Fruit fly (Drosophila melanogaster) whole organism, larva: ENCODE measurements around the gene CG31109.

Experiments
- noc ChIP-seq: fragments of 200-800 bp; sonication (Bioruptor generic); optimal IDR thresholded peaks from 3 replicates; lab custom pipeline; 2019; ENCODE audit warnings: missing biosample characterization, mild to moderate bottlenecking, missing genetic modification characterization, moderate library complexity

Gene CG31109

DNA sequence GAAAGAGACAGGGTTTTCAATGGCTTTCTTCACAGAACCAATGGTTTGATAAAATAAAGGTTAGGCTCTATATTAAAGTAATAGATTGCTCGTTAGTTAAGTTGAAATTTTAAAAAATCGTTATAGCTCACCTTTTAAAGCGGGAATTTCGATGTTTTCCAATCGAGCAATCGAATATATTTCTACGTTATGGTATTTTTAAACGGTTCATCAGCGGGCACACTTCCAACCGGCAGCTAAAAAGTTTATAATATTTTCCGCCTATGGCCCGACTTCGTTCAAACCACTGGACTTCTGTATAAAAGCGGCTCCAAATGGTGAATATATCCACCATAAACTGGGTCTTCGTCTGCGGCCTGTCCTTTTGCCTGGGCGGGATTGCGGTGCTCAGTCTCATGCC, 31.4 kb downstream of the CG31109 start, which contains the start of gene beta4GalT7:
Gene beta4GalT7 (plus strand): TSS at position 201 of the 400 bp plus-strand sequence.
- TF ChIP-seq noc: no peak

DNA sequence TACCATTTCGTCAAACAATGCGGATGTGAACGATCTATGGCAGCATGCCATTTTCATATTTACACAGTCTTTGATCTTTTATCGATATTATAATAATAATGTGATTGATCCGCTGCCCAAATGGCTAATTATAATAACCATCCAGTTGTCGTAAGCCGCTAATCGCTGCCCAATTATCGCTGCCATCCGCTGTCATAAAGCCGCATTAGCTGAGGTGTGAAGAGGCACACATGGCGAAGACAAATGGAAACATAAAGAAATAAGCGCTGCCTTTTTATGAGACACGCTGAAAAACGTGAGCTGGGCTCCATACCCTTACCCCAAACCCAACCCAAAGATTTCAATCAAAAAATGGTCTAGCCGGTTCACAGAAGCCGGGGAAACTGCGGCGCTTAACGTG, 42.4 kb downstream of the CG31109 start:
- TF ChIP-seq noc: no peak

DNA sequence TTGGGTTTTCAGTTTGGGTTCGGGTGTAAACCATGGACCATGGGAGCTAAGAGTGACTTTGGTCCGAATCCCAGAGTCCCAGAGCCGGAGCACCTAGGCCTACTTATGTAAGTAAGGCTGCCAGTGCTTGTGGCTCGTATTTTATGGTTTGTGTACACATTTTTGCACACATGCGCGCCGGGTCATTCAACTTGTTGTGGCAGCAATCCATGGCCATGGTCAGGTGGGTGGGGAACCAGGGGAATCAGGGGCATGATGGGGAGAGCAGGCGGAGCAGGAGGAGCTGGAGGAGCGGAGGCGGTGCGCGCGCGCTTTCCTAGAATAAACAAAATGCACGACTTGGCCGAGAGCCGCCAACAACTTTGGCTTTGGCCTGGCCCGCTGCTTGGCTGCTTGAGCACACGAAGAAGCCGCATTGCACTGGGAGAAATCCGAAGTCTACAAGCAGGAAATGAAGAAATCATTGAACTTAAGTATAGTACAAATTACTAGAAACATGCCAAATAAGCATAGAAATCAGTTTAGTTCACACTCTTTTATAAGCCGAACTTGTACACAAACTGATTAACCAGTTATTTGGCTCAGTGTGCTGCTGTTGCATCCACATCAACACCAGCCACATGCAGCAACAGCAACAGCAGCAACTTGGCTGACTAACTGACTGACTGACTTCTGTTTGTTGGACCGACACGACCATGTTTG, 44.6 kb downstream of the CG31109 start:
- TF ChIP-seq noc: no peak

DNA sequence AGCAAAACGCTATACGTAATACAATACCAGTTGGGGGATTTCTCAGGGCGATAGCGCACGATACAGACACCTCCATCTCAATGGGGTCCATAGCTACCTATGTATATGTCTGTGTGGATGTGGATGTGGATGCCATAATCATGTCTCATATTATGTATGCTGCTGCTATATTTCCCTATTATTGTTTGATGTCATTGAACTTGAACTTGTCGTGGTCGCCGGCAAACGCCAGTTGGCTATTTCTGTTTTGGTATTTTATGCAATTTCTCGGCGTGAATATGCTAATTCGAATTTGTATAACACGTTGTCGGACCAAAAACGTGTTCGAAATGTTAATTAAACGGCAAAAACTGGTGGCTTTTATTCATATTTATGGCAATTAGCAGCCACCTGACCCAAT, 48.7 kb downstream of the CG31109 start:
- TF ChIP-seq noc: no peak

- no peak for TF ChIP-seq noc
These were observed 49.7 kb downstream of the CG31109 start for dm6 chr3R:25004763-25005162.

dm6 chr3R:25004064-25004463, 50.4 kb downstream of the CG31109 start:
- no peak for TF ChIP-seq noc
